Fruit fly (Drosophila melanogaster): ENCODE data around the gene CG44227.

DNA sequence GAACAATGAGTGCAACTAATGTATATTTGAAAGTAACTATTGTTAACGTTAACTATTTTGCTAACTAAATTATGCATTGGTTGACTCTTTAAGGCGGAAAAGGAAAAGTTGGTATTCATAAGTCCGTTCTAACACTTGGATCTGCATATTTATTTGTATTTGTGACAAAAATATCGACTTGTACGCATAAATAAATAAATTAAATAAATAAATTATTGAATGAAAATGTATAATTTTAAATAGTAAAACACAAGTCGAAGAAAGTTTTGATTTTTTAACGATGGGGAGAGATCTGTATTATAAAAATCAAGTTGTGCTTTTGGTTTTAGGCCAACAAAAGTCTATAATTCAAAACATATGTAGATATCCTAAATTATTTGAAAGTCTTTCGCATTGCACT, 17.4 kb downstream of the CG44227 start, which contains the start of gene CG8036:
- no peak for TF ChIP-seq Dfd (GFP tag; optimal IDR thresholded peaks at IDR 0.05)
- no peak for TF ChIP-seq psq (GFP tag; optimal IDR thresholded peaks at IDR 0.05)
- no peak for TF ChIP-seq foxo (GFP tag; optimal IDR thresholded peaks at IDR 0.05)
